Worm (Caenorhabditis elegans) whole organism, L4/young adult: Measurements from ENCODE around the gene upb-1.

ENCODE experiments used
- W03F9.2 ChIP-seq: fragments of 150-350 bp; optimal IDR thresholded peaks from 2 replicates; lab custom pipeline; 2014; ENCODE audit warnings: missing biosample characterization, missing genetic modification characterization
- dao-5 ChIP-seq: sonication (generic microtip); optimal IDR thresholded peaks from 2 replicates; lab custom pipeline; 2016; ENCODE audit warnings: missing genotype, missing genetic modification characterization, moderate library complexity, missing compliant biosample characterization
- him-1 ChIP-seq: sonication (generic microtip); optimal IDR thresholded peaks from 2 replicates; lab custom pipeline; 2016; ENCODE audit warnings: missing genotype, missing genetic modification reagents, missing genetic modification characterization, missing compliant biosample characterization

- no peak for TF ChIP-seq W03F9.2 (tag; lab: Kevin White, UChicago)
- TF ChIP-seq him-1 (tag; lab: Kevin White, UChicago) = no peak
- no peak for TF ChIP-seq dao-5
Measured at ce11 chrII:6252707-6253106, 37.2 kb downstream of the upb-1 start.
